Worm (Caenorhabditis elegans) whole organism, late embryonic: ENCODE measurements around the gene F52E10.4.

Experiments used
- ama-1 ChIP-seq: fragments of 150-350 bp; optimal IDR thresholded peaks from 2 replicates; lab custom pipeline; 2014
- ceh-22 ChIP-seq: sonication (generic microtip); optimal IDR thresholded peaks from 2 replicates; lab custom pipeline; 2017; ENCODE audit warnings: missing biosample characterization, missing genetic modification characterization
- ceh-48 ChIP-seq: sonication (generic microtip); optimal IDR thresholded peaks from 2 replicates; lab custom pipeline; 2016; ENCODE audit warnings: missing genetic modification characterization, inconsistent platforms, missing compliant biosample characterization
- fkh-10 ChIP-seq: fragments of 150-350 bp; optimal IDR thresholded peaks from 2 replicates; lab custom pipeline; 2014; ENCODE audit warnings: missing biosample characterization, missing genetic modification reagents, missing genetic modification characterization
- gmeb-2 ChIP-seq: sonication (generic microtip); optimal IDR thresholded peaks from 2 replicates; lab custom pipeline; 2016; ENCODE audit warnings: missing genetic modification characterization, inconsistent platforms, missing compliant biosample characterization
- hlh-30 ChIP-seq: sonication (generic microtip); optimal IDR thresholded peaks from 2 replicates; lab custom pipeline; 2017; ENCODE audit warnings: antibody characterized with exemption, missing genetic modification characterization, missing compliant biosample characterization; ENCODE audit not compliant: insufficient read depth
- pha-2 ChIP-seq: sonication (generic microtip); optimal IDR thresholded peaks from 2 replicates; lab custom pipeline; 2017; ENCODE audit warnings: mild to moderate bottlenecking, missing genetic modification characterization, missing compliant biosample characterization
- pros-1 ChIP-seq: fragments of 150-350 bp; optimal IDR thresholded peaks from 2 replicates; lab custom pipeline; 2014; ENCODE audit warnings: missing biosample characterization, missing genetic modification reagents, missing genetic modification characterization

DNA sequence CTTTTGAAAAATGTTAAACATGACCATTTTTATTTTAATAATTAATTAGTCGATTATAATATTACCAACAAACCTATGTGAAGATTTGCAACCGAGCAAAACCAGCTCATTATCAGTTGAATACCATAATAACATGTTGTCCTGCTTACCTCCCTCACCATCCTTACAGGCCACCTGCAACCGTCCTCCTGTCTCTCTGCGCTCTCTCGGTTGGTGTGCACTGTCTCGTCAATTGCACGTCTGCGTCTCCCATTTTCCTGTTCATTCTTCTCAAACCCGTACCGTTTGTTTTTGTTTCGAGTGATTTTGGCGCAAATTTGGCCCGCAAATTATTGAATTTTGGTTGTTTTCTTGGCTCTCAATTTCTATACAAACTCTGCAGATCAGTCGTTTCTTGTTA is 38.6 kb upstream of the F52E10.4 start:
- TF ChIP-seq hlh-30 (no peak), pros-1 (no peak), ceh-48 (tag; lab: Kevin White, UChicago) (no peak), fkh-10 (GFP tag; lab: Kevin White, UChicago) (no peak), pha-2 (tag; lab: Kevin White, UChicago) (no peak), ama-1 (lab: Kevin White, UChicago) (no peak), gmeb-2 (tag; lab: Kevin White, UChicago) (no peak), ceh-22 (no peak)
